Worm (Caenorhabditis elegans): ENCODE data around the gene F55A11.7.

ce11 chrV:11802508-11802907 lies 15.3 kb upstream of the F55A11.7 start:
- no peak for TF ChIP-seq him-1 (tag; optimal IDR thresholded peaks at IDR 0.05)
- TF ChIP-seq W03F9.2 (tag; optimal IDR thresholded peaks at IDR 0.05) = no peak
- TF ChIP-seq dao-5 (tag; optimal IDR thresholded peaks at IDR 0.05) = no peak

Data from whole organism, L4/young adult.